Fruit fly (Drosophila melanogaster): ENCODE results near the gene CG31538.

CG31538 gene

dm6 chr3R:5250530-5251242 is 26.9 kb downstream of the CG31538 start:
- peak; percentile 26 for TF ChIP-seq noc (tag; optimal IDR thresholded peaks at IDR 0.05)

- no peak for TF ChIP-seq noc (tag; optimal IDR thresholded peaks at IDR 0.05)
Measured at dm6 chr3R:5249308-5249707, 28.3 kb downstream of the CG31538 start.

dm6 chr3R:5246950-5247349 is 30.7 kb downstream of the CG31538 start:
- TF ChIP-seq noc (tag; optimal IDR thresholded peaks at IDR 0.05) = no peak

dm6 chr3R:5240721-5241120 is 36.9 kb downstream of the CG31538 start, which contains the start of gene CG33293:
CG33293 (minus strand) TSS chr3R:5240735.
- TF ChIP-seq noc (tag; optimal IDR thresholded peaks at IDR 0.05) = no peak

- no peak for TF ChIP-seq noc (tag; optimal IDR thresholded peaks at IDR 0.05)
Measured at dm6 chr3R:5237215-5237614, 40.4 kb downstream of the CG31538 start, which contains the start of gene rtp. rtp (minus strand) TSS chr3R:5237315.

dm6 chr3R:5232197-5232607 is 45.4 kb downstream of the CG31538 start, which contains the start of the genes Kat60 and Mms19:
Kat60 (minus strand) TSS chr3R:5232209.
Mms19 (plus strand) TSS chr3R:5232543.
- peak; percentile 55 for TF ChIP-seq noc (tag; optimal IDR thresholded peaks at IDR 0.05)

dm6 chr3R:5231383-5232196 is 46.0 kb downstream of the CG31538 start:
- TF ChIP-seq noc (tag; optimal IDR thresholded peaks at IDR 0.05) = no peak

dm6 chr3R:5229458-5229857 is 48.2 kb downstream of the CG31538 start:
- TF ChIP-seq noc (tag; optimal IDR thresholded peaks at IDR 0.05) = no peak

dm6 chr3R:5226025-5226424 is 51.6 kb downstream of the CG31538 start, which contains the start of gene Vps37B:
Vps37B (plus strand) TSS chr3R:5226158.
- no peak for TF ChIP-seq noc (tag; optimal IDR thresholded peaks at IDR 0.05)

Measured in whole organism, larva.